Worm (Caenorhabditis elegans): Measurements from ENCODE around the gene C17H12.3.

C17H12.3 gene

DNA sequence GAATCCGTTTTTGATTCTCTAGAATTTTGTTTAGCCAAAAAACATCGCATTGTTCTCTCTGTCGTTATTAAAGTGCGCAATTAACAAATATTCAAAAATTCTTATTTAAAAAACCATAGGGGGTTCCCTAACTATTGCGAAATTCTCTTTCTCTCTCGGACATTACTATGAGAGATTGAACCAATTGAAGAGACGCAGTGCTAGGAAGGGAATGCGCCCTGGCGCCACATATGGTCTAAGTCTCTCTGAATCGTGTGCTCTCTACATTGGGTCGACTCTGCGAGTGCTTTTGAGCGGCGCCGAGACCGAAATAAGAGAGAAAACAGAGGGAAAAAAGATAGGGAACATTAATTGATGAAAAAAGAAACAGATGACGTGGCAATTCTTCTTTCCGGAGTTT, 9.6 kb downstream of the C17H12.3 start (continued):
- peak; percentile 52 for TF ChIP-seq Y55F3AM.14 (GFP tag; optimal IDR thresholded peaks at IDR 0.05)
- TF ChIP-seq lin-13 (GFP tag; optimal IDR thresholded peaks at IDR 0.05): peak; percentile 56
- peak; percentile 59 for TF ChIP-seq gmeb-1 (tag; optimal IDR thresholded peaks at IDR 0.05)
- no peak for TF ChIP-seq ZK546.5 (tag; optimal IDR thresholded peaks at IDR 0.05)
- TF ChIP-seq unc-39 (tag; optimal IDR thresholded peaks at IDR 0.05): no peak
- TF ChIP-seq nhr-23 (tag; optimal IDR thresholded peaks at IDR 0.05): no peak
- TF ChIP-seq C34F6.9 (tag; optimal IDR thresholded peaks at IDR 0.05): peak; percentile 87

DNA sequence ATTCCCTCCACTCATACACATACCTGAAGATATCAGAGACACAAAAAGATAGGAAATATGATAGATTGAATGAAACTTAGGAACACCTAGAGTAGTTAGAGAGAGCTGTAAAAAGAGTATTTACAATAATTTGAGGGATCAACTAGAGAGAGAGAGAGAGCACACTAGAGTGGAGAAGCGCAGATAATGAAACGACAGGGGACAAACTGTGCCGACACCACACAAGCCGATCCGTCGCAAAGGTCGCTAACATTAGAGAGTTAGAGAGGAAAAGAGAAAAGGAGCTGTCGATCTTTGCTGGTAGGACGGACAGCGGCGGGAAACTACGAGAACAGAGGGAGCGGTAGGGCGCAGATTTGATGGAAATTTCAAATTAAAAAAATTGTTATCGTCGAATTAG, 10.3 kb downstream of the C17H12.3 start, which contains the start of gene dyci-1:
Gene dyci-1, minus strand, starts transcription at position 122 of the 400 bp plus-strand sequence.
- TF ChIP-seq nhr-237 (tag; optimal IDR thresholded peaks at IDR 0.05) (no peak), lin-11 (tag; optimal IDR thresholded peaks at IDR 0.05) (no peak), lsy-2 (tag; optimal IDR thresholded peaks at IDR 0.05) (no peak), nhr-12 (tag; optimal IDR thresholded peaks at IDR 0.05) (no peak), ztf-4 (tag; optimal IDR thresholded peaks at IDR 0.05) (no peak), ceh-82 (tag; optimal IDR thresholded peaks at IDR 0.05) (no peak), alr-1 (tag; optimal IDR thresholded peaks at IDR 0.05) (no peak), unc-39 (tag; optimal IDR thresholded peaks at IDR 0.05) (no peak), aly-2 (tag; optimal IDR thresholded peaks at IDR 0.05) (no peak), ztf-1 (GFP tag; conservative IDR thresholded peaks at IDR 0.05) (no peak), sem-4 (tag; optimal IDR thresholded peaks at IDR 0.05) (no peak), unc-62 (GFP tag; optimal IDR thresholded peaks at IDR 0.05) (no peak), sma-9 (GFP tag; optimal IDR thresholded peaks at IDR 0.05) (peak; percentile 7), sma-9 (tag; optimal IDR thresholded peaks at IDR 0.05) (no peak), ZK546.5 (tag; optimal IDR thresholded peaks at IDR 0.05) (no peak), R02D3.7 (tag; optimal IDR thresholded peaks at IDR 0.05) (no peak), dmd-4 (tag; optimal IDR thresholded peaks at IDR 0.05) (no peak), skn-1 (tag; optimal IDR thresholded peaks at IDR 0.05) (no peak), mab-5 (tag; optimal IDR thresholded peaks at IDR 0.05) (no peak), C34F6.9 (tag; optimal IDR thresholded peaks at IDR 0.05) (peak; percentile 2), unc-55 (GFP tag; optimal IDR thresholded peaks at IDR 0.05) (no peak), nhr-6 (tag; optimal IDR thresholded peaks at IDR 0.05) (no peak), nhr-11 (tag; optimal IDR thresholded peaks at IDR 0.05) (no peak), nhr-129 (tag; optimal IDR thresholded peaks at IDR 0.05) (peak; percentile 70), mdl-1 (tag; optimal IDR thresholded peaks at IDR 0.05) (no peak), zag-1 (tag; optimal IDR thresholded peaks at IDR 0.05) (no peak), nhr-21 (tag; optimal IDR thresholded peaks at IDR 0.05) (no peak), sma-3 (GFP tag; optimal IDR thresholded peaks at IDR 0.05) (no peak), fos-1 (tag; optimal IDR thresholded peaks at IDR 0.05) (peak; percentile 27), F13H6.1 (tag; optimal IDR thresholded peaks at IDR 0.05) (peak; percentile 71)

ce11 chrIV:6777156-6777555, 18.3 kb downstream of the C17H12.3 start:
- TF ChIP-seq C34F6.9 (tag; optimal IDR thresholded peaks at IDR 0.05) (no peak), Y55F3AM.14 (GFP tag; optimal IDR thresholded peaks at IDR 0.05) (no peak), ztf-1 (GFP tag; conservative IDR thresholded peaks at IDR 0.05) (no peak), sem-4 (tag; optimal IDR thresholded peaks at IDR 0.05) (no peak), lin-13 (GFP tag; optimal IDR thresholded peaks at IDR 0.05) (no peak), elt-3 (tag; optimal IDR thresholded peaks at IDR 0.05) (no peak), ztf-4 (tag; optimal IDR thresholded peaks at IDR 0.05) (no peak), nhr-21 (tag; optimal IDR thresholded peaks at IDR 0.05) (no peak), mdl-1 (tag; optimal IDR thresholded peaks at IDR 0.05) (no peak), zag-1 (tag; optimal IDR thresholded peaks at IDR 0.05) (no peak), R02D3.7 (tag; optimal IDR thresholded peaks at IDR 0.05) (no peak)

DNA sequence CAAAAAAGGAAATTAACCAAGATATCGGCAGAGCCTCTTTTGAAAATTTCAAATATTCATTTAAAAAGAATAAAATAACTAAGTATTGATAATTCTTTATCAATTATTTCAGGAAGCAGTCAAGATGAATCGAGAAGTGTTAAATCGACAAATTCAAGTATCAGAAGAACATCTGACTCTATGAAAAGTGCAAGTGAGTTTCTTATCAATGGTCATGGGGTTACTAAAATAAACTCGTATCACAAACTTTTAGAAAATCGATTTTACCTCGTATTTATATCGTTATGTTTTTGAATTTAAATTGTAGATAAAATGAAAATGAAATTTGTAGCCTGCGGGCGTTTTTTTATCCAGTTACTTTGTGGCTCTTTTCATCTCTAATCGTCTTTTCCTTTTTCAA, 23.9 kb downstream of the C17H12.3 start:
- no peak for TF ChIP-seq nhr-6 (tag; optimal IDR thresholded peaks at IDR 0.05)
- no peak for TF ChIP-seq gmeb-1 (tag; optimal IDR thresholded peaks at IDR 0.05)
- no peak for TF ChIP-seq zag-1 (tag; optimal IDR thresholded peaks at IDR 0.05)
- no peak for TF ChIP-seq peb-1 (tag; optimal IDR thresholded peaks at IDR 0.05)
- no peak for TF ChIP-seq nhr-12 (tag; optimal IDR thresholded peaks at IDR 0.05)
- TF ChIP-seq ceh-16 (tag; optimal IDR thresholded peaks at IDR 0.05): no peak
- no peak for TF ChIP-seq ceh-82 (tag; optimal IDR thresholded peaks at IDR 0.05)
- no peak for TF ChIP-seq ztf-4 (tag; optimal IDR thresholded peaks at IDR 0.05)
- TF ChIP-seq dmd-4 (tag; optimal IDR thresholded peaks at IDR 0.05): no peak

All from whole organism, L2 larva.